Worm (Caenorhabditis elegans) whole organism, L1 larva: ENCODE results near the gene W04H10.1.

Experiments used
- aly-2 ChIP-seq: fragments of 150-350 bp; optimal IDR thresholded peaks from 2 replicates; lab custom pipeline; 2014; ENCODE audit warnings: missing biosample characterization, missing genetic modification characterization
- ceh-63 ChIP-seq: fragments of 200-800 bp; sonication (Bioruptor generic); optimal IDR thresholded peaks from 2 replicates; lab custom pipeline; 2018; ENCODE audit warnings: mild to moderate bottlenecking, missing genetic modification characterization, missing compliant biosample characterization
- dpl-1 ChIP-seq, 3 experiments: fragments of 150-350 bp in 2 of 3; sonication (generic microtip) in 1 of 3; optimal IDR thresholded peaks; 2 replicates each; lab custom pipeline; 2014 to 2017; ENCODE audit warnings: missing biosample characterization in 3 of 3, missing genetic modification characterization in 3 of 3, missing genetic modification reagents in 3 of 3
- nhr-20 ChIP-seq: sonication (generic microtip); optimal IDR thresholded peaks from 2 replicates; lab custom pipeline; 2016; ENCODE audit warnings: mild to moderate bottlenecking, missing genetic modification characterization, missing compliant biosample characterization
- nhr-77 ChIP-seq: fragments of 150-350 bp; optimal IDR thresholded peaks from 2 replicates; lab custom pipeline; 2014; ENCODE audit warnings: missing biosample characterization, missing genetic modification characterization
- pqm-1 ChIP-seq: sonication (generic microtip); optimal IDR thresholded peaks from 3 replicates; lab custom pipeline; 2017; ENCODE audit warnings: missing biosample characterization, missing genetic modification characterization

ce11 chrII:591110-591509 is 17.7 kb upstream of the W04H10.1 start, which contains the start of gene W08F4.10:
- TF ChIP-seq nhr-20 (tag; lab: Kevin White, UChicago) (no peak), nhr-77 (tag; lab: Kevin White, UChicago) (no peak), dpl-1 (GFP tag; optimal IDR thresholded peaks at IDR 0.05; lab: Kevin White, UChicago) (no peak), ceh-63 (no peak), pqm-1 (no peak), aly-2 (no peak)
